Worm (Caenorhabditis elegans) whole organism, L3 larva: ENCODE measurements around the gene pes-9.

Source experiments
- ama-1 ChIP-seq: fragments of 150-350 bp; optimal IDR thresholded peaks from 2 replicates; lab custom pipeline; 2018
- ceh-28 ChIP-seq: fragments of 150-350 bp; optimal IDR thresholded peaks from 2 replicates; lab custom pipeline; 2014; ENCODE audit warnings: missing biosample characterization, missing genetic modification reagents, missing genetic modification characterization
- ceh-82 ChIP-seq: fragments of 150-350 bp; optimal IDR thresholded peaks from 2 replicates; lab custom pipeline; 2014; ENCODE audit warnings: missing biosample characterization, missing genetic modification characterization
- ceh-9 ChIP-seq: sonication (generic microtip); optimal IDR thresholded peaks from 2 replicates; lab custom pipeline; 2018; ENCODE audit warnings: missing biosample characterization, missing genetic modification characterization
- daf-12 ChIP-seq: fragments of 150-350 bp; optimal IDR thresholded peaks from 2 replicates; lab custom pipeline; 2014; ENCODE audit warnings: missing biosample characterization, missing genetic modification reagents, missing genetic modification characterization
- egl-27 ChIP-seq: sonication (generic microtip); optimal IDR thresholded peaks from 4 replicates; lab custom pipeline; 2017; ENCODE audit warnings: missing biosample characterization, missing genetic modification reagents, missing genetic modification characterization
- egl-5 ChIP-seq: fragments of 150-350 bp; optimal IDR thresholded peaks from 2 replicates; lab custom pipeline; 2017; ENCODE audit warnings: missing biosample characterization, missing genetic modification reagents, missing genetic modification characterization, inconsistent platforms
- elt-1 ChIP-seq: fragments of 150-350 bp; optimal IDR thresholded peaks from 2 replicates; lab custom pipeline; 2014; ENCODE audit warnings: missing biosample characterization, missing genetic modification characterization
- elt-2 ChIP-seq: sonication (generic microtip); optimal IDR thresholded peaks from 2 replicates; lab custom pipeline; 2016; ENCODE audit warnings: missing genetic modification reagents, mild to moderate bottlenecking, missing genetic modification characterization, missing compliant biosample characterization
- elt-3 ChIP-seq, 3 experiments: fragments of 150-350 bp in 1 of 3; sonication (generic microtip) in 2 of 3; optimal IDR thresholded peaks; 2 replicates in 2 of 3; 4 replicates in 1 of 3; lab custom pipeline; 2014 to 2017; ENCODE audit warnings: missing biosample characterization in 3 of 3, missing genetic modification characterization in 3 of 3
- eor-1 ChIP-seq, 2 experiments: fragments of 150-350 bp; optimal IDR thresholded peaks; 2 replicates each; lab custom pipeline; 2014 to 2018; ENCODE audit warnings: missing biosample characterization in 2 of 2, missing genetic modification characterization in 2 of 2
- fkh-10 ChIP-seq: sonication (generic microtip); optimal IDR thresholded peaks from 2 replicates; lab custom pipeline; 2017; ENCODE audit warnings: missing biosample characterization, missing genetic modification reagents, missing genetic modification characterization
- fkh-2 ChIP-seq: fragments of 150-350 bp; optimal IDR thresholded peaks from 2 replicates; lab custom pipeline; 2014; ENCODE audit warnings: missing biosample characterization, missing genetic modification reagents, missing genetic modification characterization
- fos-1 ChIP-seq: fragments of 150-350 bp; optimal IDR thresholded peaks from 2 replicates; lab custom pipeline; 2014; ENCODE audit warnings: missing biosample characterization, missing genetic modification characterization
- jun-1 ChIP-seq: fragments of 150-350 bp; optimal IDR thresholded peaks from 2 replicates; lab custom pipeline; 2014; ENCODE audit warnings: missing biosample characterization, missing genetic modification reagents, missing genetic modification characterization
- lin-39 ChIP-seq: fragments of 150-350 bp; optimal IDR thresholded peaks from 2 replicates; lab custom pipeline; 2018; ENCODE audit warnings: missing biosample characterization, missing genetic modification reagents, missing genetic modification characterization
- lsy-12 ChIP-seq: sonication (generic microtip); optimal IDR thresholded peaks from 2 replicates; lab custom pipeline; 2016; ENCODE audit warnings: mild to moderate bottlenecking, missing genetic modification characterization, missing compliant biosample characterization
- mdl-1 ChIP-seq: fragments of 150-350 bp; optimal IDR thresholded peaks from 2 replicates; lab custom pipeline; 2014; ENCODE audit warnings: missing biosample characterization, missing genetic modification characterization
- nfya-1 ChIP-seq: sonication (generic microtip); optimal IDR thresholded peaks from 2 replicates; lab custom pipeline; 2017; ENCODE audit warnings: missing genetic modification characterization, mild to moderate bottlenecking, missing compliant biosample characterization, antibody characterized with exemption, moderate library complexity; ENCODE audit not compliant: insufficient read depth
- nhr-11 ChIP-seq: fragments of 150-350 bp; optimal IDR thresholded peaks from 2 replicates; lab custom pipeline; 2014; ENCODE audit warnings: missing biosample characterization, missing genetic modification characterization
- nhr-23 ChIP-seq: fragments of 150-350 bp; optimal IDR thresholded peaks from 2 replicates; lab custom pipeline; 2014; ENCODE audit warnings: missing biosample characterization, missing genetic modification reagents, missing genetic modification characterization
- nhr-25 ChIP-seq: sonication (generic microtip); optimal IDR thresholded peaks from 2 replicates; lab custom pipeline; 2017; ENCODE audit warnings: missing biosample characterization, missing genetic modification characterization
- nhr-28 ChIP-seq: fragments of 150-350 bp; optimal IDR thresholded peaks from 2 replicates; lab custom pipeline; 2014; ENCODE audit warnings: missing biosample characterization, missing genetic modification characterization
- nhr-67 ChIP-seq: fragments of 150-350 bp; optimal IDR thresholded peaks from 2 replicates; lab custom pipeline; 2014; ENCODE audit warnings: missing biosample characterization, missing genetic modification characterization
- nhr-77 ChIP-seq: fragments of 150-350 bp; optimal IDR thresholded peaks from 2 replicates; lab custom pipeline; 2014; ENCODE audit warnings: missing biosample characterization, missing genetic modification characterization
- pha-4 ChIP-seq: fragments of 150-350 bp; optimal IDR thresholded peaks from 2 replicates; lab custom pipeline; 2014; ENCODE audit warnings: missing biosample characterization, missing genetic modification reagents, missing genetic modification characterization
- sea-2 ChIP-seq: fragments of 150-350 bp; sonication (generic microtip); optimal IDR thresholded peaks from 4 replicates; lab custom pipeline; 2014; ENCODE audit warnings: missing biosample characterization, missing genetic modification reagents, missing genetic modification characterization
- skn-1 ChIP-seq: fragments of 150-350 bp; optimal IDR thresholded peaks from 2 replicates; lab custom pipeline; 2014; ENCODE audit warnings: missing biosample characterization, missing genetic modification characterization
- snpc-4 ChIP-seq: fragments of 150-350 bp; optimal IDR thresholded peaks from 2 replicates; lab custom pipeline; 2014; ENCODE audit warnings: missing biosample characterization, missing genetic modification characterization
- unc-39 ChIP-seq: sonication (generic microtip); optimal IDR thresholded peaks from 4 replicates; lab custom pipeline; 2017; ENCODE audit warnings: missing biosample characterization, missing genetic modification characterization
- unc-62 ChIP-seq: fragments of 150-350 bp; sonication (generic microtip); optimal IDR thresholded peaks from 4 replicates; lab custom pipeline; 2014; ENCODE audit warnings: missing biosample characterization, missing genetic modification reagents, missing genetic modification characterization
- zag-1 ChIP-seq: fragments of 150-350 bp; optimal IDR thresholded peaks from 2 replicates; lab custom pipeline; 2014; ENCODE audit warnings: missing biosample characterization, missing genetic modification characterization

Gene pes-9

ce11 chrV:14576745-14577373 is 20.0 kb downstream of the pes-9 start:
- TF ChIP-seq lin-39 (tag; lab: Kevin White, UChicago), result peak; percentile 6
- no peak for TF ChIP-seq fos-1 (tag; lab: Kevin White, UChicago)
- TF ChIP-seq elt-1, result peak; percentile 70
- TF ChIP-seq egl-5, result peak; percentile 21
- TF ChIP-seq, all 47 proteins: peak for 3

ce11 chrV:14562589-14562988 is 34.2 kb downstream of the pes-9 start, which contains the start of gene C53A5.11:
Gene C53A5.11, plus strand, starts transcription at chrV:14562889.
- TF ChIP-seq nhr-25 (tag; lab: Kevin White, UChicago) (no peak), fkh-2 (no peak), snpc-4 (tag; lab: Kevin White, UChicago) (no peak), unc-39 (tag; lab: Kevin White, UChicago) (no peak), pha-4 (tag; lab: Kevin White, UChicago) (no peak), daf-12 (tag; lab: Kevin White, UChicago) (no peak), unc-62 (no peak), ceh-28 (tag; lab: Kevin White, UChicago) (no peak), egl-27 (tag; lab: Kevin White, UChicago) (no peak), elt-3 (tag; optimal IDR thresholded peaks at IDR 0.05; lab: Kevin White, UChicago) (no peak), skn-1 (tag; lab: Kevin White, UChicago) (no peak), fkh-10 (GFP tag; lab: Kevin White, UChicago) (no peak), nhr-67 (tag; lab: Kevin White, UChicago) (no peak), nhr-11 (tag; lab: Kevin White, UChicago) (no peak), nfya-1 (tag; lab: Kevin White, UChicago) (no peak)

- TF ChIP-seq nhr-67 (tag; lab: Kevin White, UChicago), result no peak
- TF ChIP-seq ama-1 (lab: Kevin White, UChicago), result no peak
These were observed 37.5 kb downstream of the pes-9 start, which contains the start of gene srt-32 for ce11 chrV:14559312-14559711. Gene srt-32, plus strand, starts transcription at chrV:14559612.

ce11 chrV:14558757-14559156 is 38.1 kb downstream of the pes-9 start, which contains the start of gene C53A5.9:
Gene C53A5.9, minus strand, starts transcription at chrV:14558857.
- TF ChIP-seq jun-1 (tag; lab: Kevin White, UChicago), result no peak
- TF ChIP-seq pha-4 (tag; lab: Kevin White, UChicago), result no peak
- TF ChIP-seq nhr-77 (tag; lab: Kevin White, UChicago), result no peak

- TF ChIP-seq lsy-12 (tag; lab: Kevin White, UChicago) (no peak), fkh-2 (no peak), unc-39 (tag; lab: Kevin White, UChicago) (no peak), skn-1 (tag; lab: Kevin White, UChicago) (no peak), nhr-77 (tag; lab: Kevin White, UChicago) (no peak), nhr-67 (tag; lab: Kevin White, UChicago) (no peak), ceh-28 (tag; lab: Kevin White, UChicago) (no peak), nhr-28 (tag; lab: Kevin White, UChicago) (no peak), unc-62 (no peak), elt-3 (tag; optimal IDR thresholded peaks at IDR 0.05; lab: Kevin White, UChicago) (no peak), nhr-11 (tag; lab: Kevin White, UChicago) (no peak), ama-1 (lab: Kevin White, UChicago) (no peak), nfya-1 (tag; lab: Kevin White, UChicago) (no peak)
These were observed 40.6 kb downstream of the pes-9 start, which contains the start of gene srg-47 for ce11 chrV:14556187-14556586. Gene srg-47, minus strand, starts transcription at chrV:14556287.

ce11 chrV:14548510-14548909 is 48.3 kb downstream of the pes-9 start:
- TF ChIP-seq elt-2 (tag; lab: Kevin White, UChicago) (peak; percentile 7), ceh-82 (tag; lab: Kevin White, UChicago) (no peak), skn-1 (tag; lab: Kevin White, UChicago) (no peak)

- TF ChIP-seq nhr-23 (tag; lab: Kevin White, UChicago), result no peak
- TF ChIP-seq ceh-82 (tag; lab: Kevin White, UChicago), result no peak
- TF ChIP-seq elt-1, result no peak
- no peak for TF ChIP-seq pha-4 (tag; lab: Kevin White, UChicago)
- no peak for TF ChIP-seq egl-27 (tag; lab: Kevin White, UChicago)
- TF ChIP-seq nhr-28 (tag; lab: Kevin White, UChicago), result no peak
- no peak for TF ChIP-seq unc-39 (tag; lab: Kevin White, UChicago)
- no peak for TF ChIP-seq nhr-25 (tag; lab: Kevin White, UChicago)
- no peak for TF ChIP-seq snpc-4 (tag; lab: Kevin White, UChicago)
- TF ChIP-seq ceh-9 (tag; lab: Kevin White, UChicago), result no peak
- TF ChIP-seq elt-2 (tag; lab: Kevin White, UChicago), result no peak
- TF ChIP-seq nfya-1 (tag; lab: Kevin White, UChicago), result no peak
- TF ChIP-seq mdl-1 (tag; lab: Kevin White, UChicago), result no peak
- no peak for TF ChIP-seq zag-1
- TF ChIP-seq lsy-12 (tag; lab: Kevin White, UChicago), result no peak
- no peak for TF ChIP-seq nhr-77 (tag; lab: Kevin White, UChicago)
- no peak for TF ChIP-seq eor-1 (tag; optimal IDR thresholded peaks at IDR 0.05; lab: Kevin White, UChicago)
- no peak for TF ChIP-seq sea-2 (GFP tag; lab: Kevin White, UChicago)
These were observed 50.3 kb downstream of the pes-9 start, which contains the start of gene C53A5.13 for ce11 chrV:14546569-14546968. Gene C53A5.13, plus strand, starts transcription at chrV:14546869.
